Worm (Caenorhabditis elegans) whole organism, early embryonic: ENCODE results near the gene ptr-22.

ENCODE experiments used
- B0310.2 ChIP-seq: sonication (generic microtip); optimal IDR thresholded peaks from 2 replicates; lab custom pipeline; 2016; ENCODE audit warnings: mild to moderate bottlenecking, missing genetic modification characterization, missing compliant biosample characterization
- F13C5.2 ChIP-seq: sonication (generic microtip); optimal IDR thresholded peaks from 2 replicates; lab custom pipeline; 2017; ENCODE audit warnings: mild to moderate bottlenecking, missing genetic modification characterization, inconsistent platforms, missing compliant biosample characterization
- ama-1 ChIP-seq: fragments of 150-350 bp; optimal IDR thresholded peaks from 2 replicates; lab custom pipeline; 2014
- ceh-13 ChIP-seq: fragments of 200-800 bp; sonication (Bioruptor generic); optimal IDR thresholded peaks from 2 replicates; lab custom pipeline; 2018; ENCODE audit warnings: mild to moderate bottlenecking, missing genetic modification characterization, missing compliant biosample characterization
- flt-1 ChIP-seq: fragments of 200-800 bp; sonication (Bioruptor generic); IDR thresholded peaks from 2 replicates; pipeline ENCODE4 v1.3.6; 2022; ENCODE audit warnings: missing genetic modification characterization, missing compliant biosample characterization
- hmg-4 ChIP-seq: fragments of 200-800 bp; sonication (Bioruptor generic); optimal IDR thresholded peaks from 2 replicates; lab custom pipeline; 2018; ENCODE audit warnings: mild to moderate bottlenecking, missing genetic modification characterization, missing compliant biosample characterization
- hnd-1 ChIP-seq: sonication (generic microtip); optimal IDR thresholded peaks from 2 replicates; lab custom pipeline; 2016; ENCODE audit warnings: missing genetic modification characterization, missing compliant biosample characterization
- tbx-11 ChIP-seq: fragments of 200-800 bp; sonication (Bioruptor generic); IDR thresholded peaks from 2 replicates; pipeline ENCODE4 v1.3.6; 2022; ENCODE audit warnings: missing genetic modification characterization, missing compliant biosample characterization
- tra-4 ChIP-seq: sonication (generic microtip); optimal IDR thresholded peaks from 2 replicates; lab custom pipeline; 2017; ENCODE audit warnings: missing genetic modification characterization, missing compliant biosample characterization

DNA sequence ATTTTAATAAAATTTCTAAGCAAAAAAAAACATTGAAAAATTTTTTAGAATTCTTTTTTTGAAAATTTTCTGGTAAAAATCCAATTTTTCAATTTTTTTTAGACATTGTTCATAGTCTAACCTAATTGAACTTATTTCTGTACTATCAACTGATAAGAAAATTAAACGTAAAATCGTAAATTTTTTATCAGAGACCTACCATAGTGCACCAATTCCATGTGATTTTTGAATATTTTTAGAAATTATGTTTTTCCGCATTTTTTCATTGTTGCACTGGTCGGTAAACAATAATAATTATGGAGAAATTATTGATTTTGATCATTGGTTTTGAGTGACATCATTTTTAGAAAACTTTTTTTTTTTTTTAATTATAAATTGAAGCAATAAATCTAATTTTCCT lies 45.4 kb upstream of the ptr-22 start:
- no peak for TF ChIP-seq ama-1 (lab: Kevin White, UChicago)
- TF ChIP-seq hnd-1 = no peak
- TF ChIP-seq B0310.2 (tag; lab: Kevin White, UChicago) = no peak
- TF ChIP-seq tra-4 (tag; lab: Kevin White, UChicago) = no peak
- TF ChIP-seq tbx-11 (GFP tag; lab: Robert Waterston, UW) = no peak
- TF ChIP-seq flt-1 (GFP tag; lab: Robert Waterston, UW) = no peak
- TF ChIP-seq hmg-4 (GFP tag; lab: Kevin White, UChicago) = no peak
- TF ChIP-seq ceh-13 (GFP tag; lab: Kevin White, UChicago) = no peak
- TF ChIP-seq F13C5.2 (tag; lab: Kevin White, UChicago) = no peak
